Worm (Caenorhabditis elegans) whole organism, L4/young adult: ENCODE results near the gene F48E8.4.

Experiments used
- W03F9.2 ChIP-seq: fragments of 150-350 bp; optimal IDR thresholded peaks from 2 replicates; lab custom pipeline; 2014; ENCODE audit warnings: missing biosample characterization, missing genetic modification characterization
- dao-5 ChIP-seq: sonication (generic microtip); optimal IDR thresholded peaks from 2 replicates; lab custom pipeline; 2016; ENCODE audit warnings: missing genotype, missing genetic modification characterization, moderate library complexity, missing compliant biosample characterization
- him-1 ChIP-seq: sonication (generic microtip); optimal IDR thresholded peaks from 2 replicates; lab custom pipeline; 2016; ENCODE audit warnings: missing genotype, missing genetic modification reagents, missing genetic modification characterization, missing compliant biosample characterization

DNA sequence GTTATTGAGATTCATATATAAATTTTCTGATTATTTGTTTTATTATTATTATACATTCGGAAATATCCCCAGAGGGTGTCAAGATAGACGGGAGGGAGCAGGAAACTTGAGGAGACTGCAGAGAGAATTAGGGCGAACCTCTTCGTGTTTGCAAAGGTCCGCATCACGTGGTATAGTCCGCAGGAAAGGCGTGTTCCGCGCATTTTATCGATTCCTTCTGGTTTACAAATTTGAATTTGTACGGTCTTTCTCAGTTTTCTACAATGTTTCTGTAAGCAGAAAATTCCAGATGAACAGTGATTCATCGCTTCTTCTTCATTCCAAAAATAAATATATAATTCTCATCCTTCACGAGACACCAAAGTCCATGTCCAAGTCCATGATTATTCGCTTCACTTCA, 46.6 kb downstream of the F48E8.4 start:
- TF ChIP-seq him-1 (tag; lab: Kevin White, UChicago) (no peak), W03F9.2 (no peak), dao-5 (no peak)
